Worm (Caenorhabditis elegans) whole organism, L1 larva: ENCODE measurements around the gene him-10.

Experiments used
- ceh-82 ChIP-seq, 3 experiments: fragments of 150-350 bp in 1 of 3; sonication (generic microtip) in 2 of 3; optimal IDR thresholded peaks; 2 replicates each; lab custom pipeline; 2014 to 2017; ENCODE audit warnings: missing biosample characterization in 3 of 3, missing genetic modification characterization in 3 of 3
- fkh-10 ChIP-seq: sonication (generic microtip); optimal IDR thresholded peaks from 2 replicates; lab custom pipeline; 2017; ENCODE audit warnings: missing biosample characterization, missing genetic modification reagents, missing genetic modification characterization
- jun-1 ChIP-seq: fragments of 150-350 bp; optimal IDR thresholded peaks from 2 replicates; lab custom pipeline; 2014; ENCODE audit warnings: missing biosample characterization, missing genetic modification reagents, missing genetic modification characterization
- sox-4 ChIP-seq: sonication (generic microtip); optimal IDR thresholded peaks from 2 replicates; lab custom pipeline; 2016; ENCODE audit warnings: missing genetic modification characterization, missing compliant biosample characterization
- unc-62 ChIP-seq: fragments of 150-350 bp; optimal IDR thresholded peaks from 2 replicates; lab custom pipeline; 2014; ENCODE audit warnings: missing biosample characterization, missing genetic modification reagents, missing genetic modification characterization
- ztf-11 ChIP-seq, 2 experiments: sonication (generic microtip); optimal IDR thresholded peaks; 2 replicates each; lab custom pipeline; 2016 to 2017; ENCODE audit warnings: missing genetic modification characterization in 2 of 2, missing biosample characterization in 1 of 2, missing compliant biosample characterization in 1 of 2
- ztf-4 ChIP-seq: fragments of 150-350 bp; optimal IDR thresholded peaks from 2 replicates; lab custom pipeline; 2014; ENCODE audit warnings: missing biosample characterization, missing genetic modification characterization

- no peak for TF ChIP-seq ztf-11 (tag; optimal IDR thresholded peaks at IDR 0.05; lab: Kevin White, UChicago)
- no peak for TF ChIP-seq fkh-10 (GFP tag; lab: Kevin White, UChicago)
- TF ChIP-seq sox-4 = no peak
- no peak for TF ChIP-seq ceh-82 (tag; optimal IDR thresholded peaks at IDR 0.05; lab: Kevin White, UChicago)
- TF ChIP-seq ztf-4 = no peak
- no peak for TF ChIP-seq unc-62 (GFP tag; lab: Kevin White, UChicago)
- TF ChIP-seq jun-1 (tag; lab: Kevin White, UChicago) = no peak
Measured at ce11 chrIII:5815932-5816331, 12.9 kb downstream of the him-10 start, which contains the start of gene sma-4.
